Fruit fly (Drosophila melanogaster): ENCODE results near the gene CG42705.

Gene CG42705

DNA sequence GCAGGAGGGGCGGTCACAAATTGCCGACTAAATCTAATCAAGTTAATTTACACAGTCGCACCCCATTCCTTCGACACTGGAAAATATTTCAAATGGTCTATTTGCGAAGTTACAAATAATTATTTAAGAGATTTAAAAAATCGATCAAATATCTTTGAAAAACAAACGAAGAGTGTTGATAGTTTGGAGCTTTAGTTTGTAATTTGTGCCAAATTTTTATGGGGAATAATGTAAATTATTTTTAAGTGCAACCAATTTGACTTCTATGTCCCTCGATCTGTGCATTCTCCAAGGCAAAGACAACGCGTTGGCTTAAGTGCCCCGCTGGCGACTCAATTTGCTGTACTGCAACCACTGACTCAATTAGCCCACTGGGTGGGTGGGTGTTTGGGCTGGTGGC lies 4.2 kb downstream of the CG42705 start:
- TF ChIP-seq usp (GFP tag; optimal IDR thresholded peaks at IDR 0.05) (no peak), pan (optimal IDR thresholded peaks at IDR 0.05) (no peak), CG8478 (optimal IDR thresholded peaks at IDR 0.05) (no peak), Dll (optimal IDR thresholded peaks at IDR 0.05) (no peak)

DNA sequence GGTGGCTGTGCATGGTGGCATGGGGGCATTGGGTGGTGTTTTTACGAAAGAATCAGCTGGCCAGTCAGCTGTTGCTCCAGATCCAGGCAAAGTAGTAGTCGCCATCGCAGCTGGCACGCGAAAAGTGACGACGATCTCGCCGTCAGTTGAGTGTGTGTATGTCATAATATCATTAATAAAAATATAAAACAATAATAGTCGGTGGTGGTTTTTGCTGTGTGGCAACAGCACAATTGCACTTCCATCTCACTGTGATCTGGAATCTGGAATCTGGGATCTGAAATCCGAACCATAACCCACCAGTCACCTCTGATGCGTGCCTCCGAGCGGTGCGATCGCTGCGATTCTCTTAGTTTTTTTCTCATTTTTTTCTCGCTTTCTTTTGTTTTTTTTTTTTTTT lies 4.6 kb downstream of the CG42705 start, which contains the start of gene rumpel:
rumpel (plus strand) TSS at position 301 of the 400 bp plus-strand sequence.
- TF ChIP-seq psq (optimal IDR thresholded peaks at IDR 0.05) = no peak
- TF ChIP-seq usp (GFP tag; optimal IDR thresholded peaks at IDR 0.05) = no peak
- no peak for TF ChIP-seq pan (optimal IDR thresholded peaks at IDR 0.05)
- no peak for TF ChIP-seq CG8478 (optimal IDR thresholded peaks at IDR 0.05)
- TF ChIP-seq Dll (optimal IDR thresholded peaks at IDR 0.05) = no peak
- no peak for TF ChIP-seq EcR (GFP tag; optimal IDR thresholded peaks at IDR 0.05)

DNA sequence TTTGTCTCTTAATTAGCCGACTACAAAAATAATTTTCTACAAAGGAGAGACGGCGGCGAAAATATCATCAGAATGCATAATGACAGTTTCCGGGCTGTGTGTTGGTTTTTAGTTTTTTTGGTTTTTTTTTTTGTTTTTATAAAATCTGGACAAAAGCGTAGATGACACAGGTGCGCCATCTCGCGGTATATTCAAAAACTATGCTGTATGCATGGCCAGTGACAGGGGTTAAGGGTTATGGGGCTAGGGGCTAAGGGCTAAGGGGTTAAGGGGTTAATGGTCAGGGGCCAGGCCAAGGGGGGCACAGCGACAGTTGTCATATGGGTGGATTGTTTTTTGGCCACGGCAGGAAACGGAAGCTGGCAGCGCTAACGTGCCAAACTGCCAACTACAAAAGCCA lies 8.9 kb downstream of the CG42705 start:
- TF ChIP-seq usp (GFP tag; optimal IDR thresholded peaks at IDR 0.05) = no peak
- TF ChIP-seq Dll (optimal IDR thresholded peaks at IDR 0.05) = no peak
- TF ChIP-seq pan (optimal IDR thresholded peaks at IDR 0.05) = no peak
- TF ChIP-seq psq (optimal IDR thresholded peaks at IDR 0.05) = no peak
- TF ChIP-seq CG8478 (optimal IDR thresholded peaks at IDR 0.05) = no peak
- no peak for TF ChIP-seq EcR (GFP tag; optimal IDR thresholded peaks at IDR 0.05)

DNA sequence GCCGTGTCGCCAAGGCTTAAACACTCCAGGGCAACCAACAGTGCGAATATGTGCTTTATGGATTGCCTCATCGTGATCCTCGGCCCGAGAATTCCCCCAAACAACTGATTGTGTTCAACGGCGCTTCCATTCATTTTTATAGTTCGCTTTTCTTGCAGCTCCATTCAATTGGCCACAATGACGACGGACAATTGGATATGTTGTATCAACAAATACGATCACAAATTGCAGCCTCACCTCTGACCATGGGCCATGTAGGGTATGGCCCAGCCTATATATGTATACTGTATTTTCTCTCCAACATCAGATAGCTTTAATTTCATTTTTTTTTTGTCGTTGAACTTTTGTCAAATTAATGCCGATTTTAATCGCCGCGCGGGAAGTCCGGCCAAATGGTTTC lies 11.1 kb downstream of the CG42705 start, which contains the start of gene CG15036:
CG15036 (minus strand) TSS at position 101 of the 400 bp plus-strand sequence.
- TF ChIP-seq usp (GFP tag; optimal IDR thresholded peaks at IDR 0.05) (no peak), CG8478 (optimal IDR thresholded peaks at IDR 0.05) (no peak), psq (optimal IDR thresholded peaks at IDR 0.05) (no peak), Dll (optimal IDR thresholded peaks at IDR 0.05) (no peak), EcR (GFP tag; optimal IDR thresholded peaks at IDR 0.05) (no peak), pan (optimal IDR thresholded peaks at IDR 0.05) (no peak)

DNA sequence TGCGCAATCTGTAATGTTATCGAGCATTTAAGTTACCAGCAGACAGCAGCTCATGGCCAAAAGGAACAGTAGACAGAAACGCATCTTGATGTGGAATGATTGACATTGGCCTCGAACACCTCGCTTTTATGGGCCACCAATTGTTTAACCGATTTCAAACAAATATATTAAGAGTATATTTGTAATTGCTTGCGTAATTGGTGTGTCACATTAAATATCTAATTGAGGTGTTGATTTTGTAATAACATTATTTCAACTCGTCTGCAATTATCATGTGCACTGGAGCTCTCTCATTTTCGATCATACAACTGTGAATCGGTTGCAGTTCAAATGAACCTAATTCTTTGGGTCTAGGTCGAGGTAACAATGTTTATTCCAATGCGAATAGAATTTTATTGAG lies 12.0 kb downstream of the CG42705 start, which contains the start of gene CG32726:
CG32726 (minus strand) TSS at position 101 of the 400 bp plus-strand sequence.
- TF ChIP-seq CG8478 (optimal IDR thresholded peaks at IDR 0.05) = no peak

DNA sequence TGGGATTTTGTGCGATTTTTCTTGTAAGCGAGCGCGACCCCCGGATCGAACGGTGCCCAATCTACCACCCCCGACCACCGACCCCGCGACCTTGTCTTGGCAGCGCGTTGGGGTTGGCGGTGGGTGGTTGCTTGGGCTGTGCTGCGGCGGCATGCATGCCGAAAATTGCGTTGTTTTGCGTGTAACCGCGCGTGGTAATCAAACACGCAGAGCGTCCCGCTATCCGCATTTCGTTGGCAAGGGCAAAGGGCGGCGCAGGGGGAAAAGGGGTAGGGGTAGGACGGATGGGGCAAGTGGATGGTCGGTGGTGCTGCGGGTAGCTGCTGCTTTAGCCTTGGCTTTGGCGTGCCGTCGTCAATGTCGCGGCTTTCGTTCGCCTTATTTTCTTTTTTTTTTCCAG lies 18.7 kb downstream of the CG42705 start:
- TF ChIP-seq CG8478 (optimal IDR thresholded peaks at IDR 0.05) = no peak
- TF ChIP-seq pan (optimal IDR thresholded peaks at IDR 0.05) = no peak
- TF ChIP-seq EcR (GFP tag; optimal IDR thresholded peaks at IDR 0.05) = no peak

DNA sequence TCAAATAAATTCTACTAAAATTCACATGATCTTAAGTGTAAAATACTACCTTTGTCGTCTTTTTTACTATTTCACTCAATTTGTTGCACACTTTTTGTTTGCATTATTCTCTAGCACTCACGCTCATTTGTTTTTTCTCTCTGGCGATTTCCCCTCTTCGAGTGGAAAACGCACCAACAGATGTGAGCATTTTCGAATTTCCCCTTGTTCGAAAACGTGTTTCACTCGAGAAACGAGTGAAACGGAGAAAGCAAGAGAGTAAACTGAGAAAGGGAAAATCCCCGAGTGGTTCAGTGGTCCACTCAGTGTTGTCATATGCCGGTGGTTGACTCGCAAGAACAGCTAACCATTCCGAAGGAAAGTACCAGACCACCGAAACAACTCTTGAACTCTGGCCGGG lies 31.4 kb downstream of the CG42705 start:
- TF ChIP-seq pan (optimal IDR thresholded peaks at IDR 0.05) (no peak), usp (GFP tag; optimal IDR thresholded peaks at IDR 0.05) (no peak), Dll (optimal IDR thresholded peaks at IDR 0.05) (no peak), EcR (GFP tag; optimal IDR thresholded peaks at IDR 0.05) (no peak), psq (optimal IDR thresholded peaks at IDR 0.05) (no peak), CG8478 (optimal IDR thresholded peaks at IDR 0.05) (no peak)

DNA sequence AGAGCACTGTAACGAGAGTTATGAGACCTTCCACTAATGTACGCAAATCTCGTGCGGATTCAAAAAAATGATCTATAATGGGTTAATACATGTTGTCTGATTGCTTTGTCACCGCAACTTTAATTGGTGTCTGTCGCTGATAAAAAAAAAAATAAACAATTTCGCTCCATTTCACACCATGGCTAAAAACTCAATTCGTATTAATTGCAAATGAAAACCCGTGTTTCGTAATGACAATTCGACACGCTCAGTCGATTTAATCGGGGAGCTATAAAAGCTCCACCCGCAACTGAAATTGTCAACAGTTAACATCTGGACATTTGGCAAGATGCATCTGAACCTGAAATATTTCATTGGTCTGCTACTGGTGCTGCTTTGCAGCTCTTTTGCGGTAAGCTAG lies 38.2 kb downstream of the CG42705 start, which contains the start of gene CG11368:
CG11368 (plus strand) TSS at position 301 of the 400 bp plus-strand sequence.
- TF ChIP-seq usp (GFP tag; optimal IDR thresholded peaks at IDR 0.05) = no peak
- no peak for TF ChIP-seq EcR (GFP tag; optimal IDR thresholded peaks at IDR 0.05)
- TF ChIP-seq CG8478 (optimal IDR thresholded peaks at IDR 0.05) = no peak
- no peak for TF ChIP-seq Dll (optimal IDR thresholded peaks at IDR 0.05)
- TF ChIP-seq psq (optimal IDR thresholded peaks at IDR 0.05) = no peak
- no peak for TF ChIP-seq pan (optimal IDR thresholded peaks at IDR 0.05)

DNA sequence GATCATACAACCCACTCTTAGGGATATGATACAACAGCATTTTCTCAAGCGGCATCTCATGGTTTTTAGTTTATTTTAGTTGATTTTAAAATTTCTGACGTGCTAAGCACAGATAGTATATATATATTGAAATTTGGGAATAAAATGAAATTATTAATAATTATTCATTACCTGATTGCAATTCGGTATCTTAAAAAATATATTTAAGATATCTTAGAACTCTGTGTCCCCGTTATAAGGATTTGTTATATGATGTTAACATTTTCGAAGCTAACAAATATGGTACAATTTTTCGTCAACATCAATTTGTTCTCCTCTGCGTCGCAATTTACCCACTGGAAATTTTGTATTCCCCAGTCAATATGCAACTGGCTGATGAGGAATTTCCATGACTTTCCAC lies 39.6 kb downstream of the CG42705 start, which contains the start of gene CG43198:
CG43198 (minus strand) TSS at position 101 of the 400 bp plus-strand sequence.
- TF ChIP-seq EcR (GFP tag; optimal IDR thresholded peaks at IDR 0.05) (no peak), pan (optimal IDR thresholded peaks at IDR 0.05) (no peak)

DNA sequence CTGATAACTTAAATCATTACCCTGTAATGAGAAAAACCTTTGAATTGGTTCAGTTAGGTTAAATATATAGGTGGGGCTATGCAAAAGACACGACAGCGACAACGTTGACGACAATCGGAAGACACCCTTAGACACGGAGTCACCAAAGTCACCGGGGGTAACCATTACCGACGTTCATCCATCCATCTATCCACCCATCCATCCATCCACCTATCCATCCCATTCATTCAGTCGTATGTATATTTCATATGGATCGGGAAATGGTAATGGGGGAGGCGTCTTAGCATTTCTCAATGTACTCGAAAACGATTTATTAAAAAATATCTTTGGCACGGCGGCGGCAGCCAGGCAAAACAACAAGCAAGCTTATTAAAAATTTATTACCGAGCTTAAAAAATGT lies 48.4 kb downstream of the CG42705 start:
- TF ChIP-seq psq (optimal IDR thresholded peaks at IDR 0.05) (no peak), Dll (optimal IDR thresholded peaks at IDR 0.05) (no peak), CG8478 (optimal IDR thresholded peaks at IDR 0.05) (no peak), EcR (GFP tag; optimal IDR thresholded peaks at IDR 0.05) (no peak), usp (GFP tag; optimal IDR thresholded peaks at IDR 0.05) (no peak), pan (optimal IDR thresholded peaks at IDR 0.05) (no peak)

All from whole organism.